Worm (Caenorhabditis elegans): ENCODE data around the gene F53C3.1.

- TF ChIP-seq nfya-1 (tag; optimal IDR thresholded peaks at IDR 0.05; ENCODE audit: insufficient read depth) (no peak), elt-3 (tag; optimal IDR thresholded peaks at IDR 0.05) (no peak), ztf-11 (tag; optimal IDR thresholded peaks at IDR 0.05) (no peak), eor-1 (tag; optimal IDR thresholded peaks at IDR 0.05) (no peak), unc-62 (GFP tag; optimal IDR thresholded peaks at IDR 0.05) (no peak), elt-2 (tag; optimal IDR thresholded peaks at IDR 0.05) (no peak), skn-1 (tag; optimal IDR thresholded peaks at IDR 0.05) (no peak), fkh-10 (GFP tag; optimal IDR thresholded peaks at IDR 0.05) (no peak)
Observed at ce11 chrII:3913673-3914072, 1.9 kb downstream of the F53C3.1 start.

Measured in whole organism, L3 larva.